Worm (Caenorhabditis elegans) whole organism, late embryonic: ENCODE data around the gene ceh-13.

Source experiments
- F13H6.1 ChIP-seq: sonication (generic microtip); optimal IDR thresholded peaks from 2 replicates; lab custom pipeline; 2016; ENCODE audit warnings: missing genetic modification characterization, missing compliant biosample characterization
- K09A11.1 ChIP-seq: sonication (generic microtip); optimal IDR thresholded peaks from 2 replicates; lab custom pipeline; 2017; ENCODE audit warnings: antibody characterized with exemption, mild to moderate bottlenecking, missing genetic modification characterization, missing compliant biosample characterization; ENCODE audit not compliant: insufficient read depth
- ceh-14 ChIP-seq: sonication (generic microtip); optimal IDR thresholded peaks from 2 replicates; lab custom pipeline; 2016; ENCODE audit warnings: missing genotype, missing genetic modification characterization, missing compliant biosample characterization
- ceh-2 ChIP-seq: sonication (generic microtip); optimal IDR thresholded peaks from 2 replicates; lab custom pipeline; 2016; ENCODE audit warnings: missing genotype, missing genetic modification characterization, missing compliant biosample characterization
- ceh-22 ChIP-seq: sonication (generic microtip); optimal IDR thresholded peaks from 2 replicates; lab custom pipeline; 2017; ENCODE audit warnings: missing biosample characterization, missing genetic modification characterization
- ceh-31 ChIP-seq: sonication (generic microtip); optimal IDR thresholded peaks from 2 replicates; lab custom pipeline; 2016; ENCODE audit warnings: missing genetic modification characterization, missing compliant biosample characterization
- ceh-34 ChIP-seq: sonication (generic microtip); optimal IDR thresholded peaks from 2 replicates; lab custom pipeline; 2016; ENCODE audit warnings: mild to moderate bottlenecking, missing genetic modification characterization, missing compliant biosample characterization
- ceh-48 ChIP-seq: sonication (generic microtip); optimal IDR thresholded peaks from 2 replicates; lab custom pipeline; 2016; ENCODE audit warnings: missing genetic modification characterization, inconsistent platforms, missing compliant biosample characterization
- ceh-6 ChIP-seq: fragments of 200-800 bp; sonication (Bioruptor generic); optimal IDR thresholded peaks from 2 replicates; lab custom pipeline; 2018; ENCODE audit warnings: mild to moderate bottlenecking, missing genetic modification characterization, missing compliant biosample characterization
- ceh-9 ChIP-seq: sonication (generic microtip); optimal IDR thresholded peaks from 2 replicates; lab custom pipeline; 2016; ENCODE audit warnings: mild to moderate bottlenecking, missing genetic modification characterization, inconsistent platforms, missing compliant biosample characterization
- che-1 ChIP-seq: sonication (generic microtip); optimal IDR thresholded peaks from 2 replicates; lab custom pipeline; 2016; ENCODE audit warnings: mild to moderate bottlenecking, missing genetic modification characterization, missing compliant biosample characterization
- dmd-4 ChIP-seq: sonication (generic microtip); optimal IDR thresholded peaks from 2 replicates; lab custom pipeline; 2016; ENCODE audit warnings: borderline replicate concordance, missing genetic modification characterization, missing compliant biosample characterization
- elt-2 ChIP-seq: sonication (generic microtip); optimal IDR thresholded peaks from 2 replicates; lab custom pipeline; 2016; ENCODE audit warnings: missing genetic modification reagents, missing genetic modification characterization, missing compliant biosample characterization
- fkh-10 ChIP-seq: fragments of 150-350 bp; optimal IDR thresholded peaks from 2 replicates; lab custom pipeline; 2014; ENCODE audit warnings: missing biosample characterization, missing genetic modification reagents, missing genetic modification characterization
- gmeb-2 ChIP-seq: sonication (generic microtip); optimal IDR thresholded peaks from 2 replicates; lab custom pipeline; 2016; ENCODE audit warnings: missing genetic modification characterization, inconsistent platforms, missing compliant biosample characterization
- hlh-13 ChIP-seq: fragments of 200-800 bp; sonication (Bioruptor generic); optimal IDR thresholded peaks from 2 replicates; lab custom pipeline; 2018; ENCODE audit warnings: mild to moderate bottlenecking, missing genetic modification characterization, missing compliant biosample characterization
- hlh-6 ChIP-seq: sonication (generic microtip); optimal IDR thresholded peaks from 2 replicates; lab custom pipeline; 2016; ENCODE audit warnings: missing genotype, missing genetic modification characterization, missing compliant biosample characterization
- hlh-8 ChIP-seq: sonication (generic microtip); optimal IDR thresholded peaks from 2 replicates; lab custom pipeline; 2016; ENCODE audit warnings: missing genotype, missing genetic modification characterization, missing compliant biosample characterization
- lim-6 ChIP-seq: sonication (generic microtip); optimal IDR thresholded peaks from 2 replicates; lab custom pipeline; 2016; ENCODE audit warnings: missing genetic modification characterization, missing compliant biosample characterization
- lin-11 ChIP-seq: fragments of 200-800 bp; sonication (Bioruptor generic); optimal IDR thresholded peaks from 2 replicates; lab custom pipeline; 2018; ENCODE audit warnings: mild to moderate bottlenecking, missing genetic modification characterization, missing compliant biosample characterization
- nfya-1 ChIP-seq: sonication (generic microtip); optimal IDR thresholded peaks from 2 replicates; lab custom pipeline; 2017; ENCODE audit warnings: missing genetic modification characterization, mild to moderate bottlenecking, missing compliant biosample characterization, antibody characterized with exemption, moderate library complexity
- odd-2 ChIP-seq: sonication (generic microtip); optimal IDR thresholded peaks from 2 replicates; lab custom pipeline; 2017; ENCODE audit warnings: antibody characterized with exemption, mild to moderate bottlenecking, missing genetic modification characterization, missing compliant biosample characterization
- pat-9 ChIP-seq: fragments of 200-800 bp; sonication (Bioruptor generic); optimal IDR thresholded peaks from 2 replicates; lab custom pipeline; 2018; ENCODE audit warnings: mild to moderate bottlenecking, missing genetic modification characterization, moderate library complexity, missing compliant biosample characterization
- pha-4 ChIP-seq: fragments of 150-350 bp; optimal IDR thresholded peaks from 2 replicates; lab custom pipeline; 2018; ENCODE audit warnings: missing biosample characterization, missing genetic modification reagents, missing genetic modification characterization
- ref-2 ChIP-seq: sonication (generic microtip); optimal IDR thresholded peaks from 2 replicates; lab custom pipeline; 2016; ENCODE audit warnings: missing genetic modification characterization, missing compliant biosample characterization
- rnt-1 ChIP-seq: sonication (generic microtip); optimal IDR thresholded peaks from 2 replicates; lab custom pipeline; 2016; ENCODE audit warnings: missing genetic modification characterization, missing compliant biosample characterization
- sdc-2 ChIP-seq: sonication (generic microtip); optimal IDR thresholded peaks from 2 replicates; lab custom pipeline; 2016; ENCODE audit warnings: missing genotype, missing genetic modification characterization, missing compliant biosample characterization
- sox-2 ChIP-seq: fragments of 200-800 bp; sonication (Bioruptor generic); IDR thresholded peaks from 2 replicates; pipeline ENCODE4 v1.3.6; 2022; ENCODE audit warnings: missing genetic modification reagents, missing genetic modification characterization, missing compliant biosample characterization
- unc-3 ChIP-seq, 2 experiments: fragments of 200-800 bp in 1 of 2; sonication (Bioruptor generic) in 1 of 2; sonication (generic microtip) in 1 of 2; conservative IDR thresholded peaks in 1 of 2; optimal IDR thresholded peaks in 1 of 2; 2 replicates each; pipeline versions ENCODE4 v1.3.6 to Lab custom; 2016 to 2022; ENCODE audit warnings: missing compliant biosample characterization in 2 of 2, missing genetic modification characterization in 2 of 2, missing genetic modification reagents in 1 of 2
- unc-55 ChIP-seq: sonication (generic microtip); optimal IDR thresholded peaks from 2 replicates; lab custom pipeline; 2017; ENCODE audit warnings: missing biosample characterization, missing genetic modification reagents, missing genetic modification characterization
- zip-5 ChIP-seq: sonication (generic microtip); optimal IDR thresholded peaks from 2 replicates; lab custom pipeline; 2016; ENCODE audit warnings: missing genetic modification characterization, missing compliant biosample characterization

Gene ceh-13

ce11 chrIII:7531385-7531784, 24.1 kb upstream of the ceh-13 start:
- TF ChIP-seq unc-55 (GFP tag; lab: Kevin White, UChicago) (peak; percentile 80), ceh-14 (no peak)

ce11 chrIII:7533012-7533411, 22.4 kb upstream of the ceh-13 start:
- no peak for TF ChIP-seq ceh-6

ce11 chrIII:7534648-7535047, 20.8 kb upstream of the ceh-13 start:
- peak; percentile 44 for TF ChIP-seq ref-2 (tag; lab: Kevin White, UChicago)
- TF ChIP-seq rnt-1 (tag; lab: Kevin White, UChicago): peak; percentile 12
- no peak for TF ChIP-seq ceh-2
- TF ChIP-seq unc-55 (GFP tag; lab: Kevin White, UChicago): peak; percentile 94
- TF ChIP-seq nfya-1: peak; percentile 95
- no peak for TF ChIP-seq hlh-6 (tag; lab: Kevin White, UChicago)
- TF ChIP-seq, all 69 proteins: peak for 4

ce11 chrIII:7535347-7535746, 20.1 kb upstream of the ceh-13 start:
- TF ChIP-seq lin-11 (tag; lab: Kevin White, UChicago) (no peak), hlh-13 (GFP tag; lab: Kevin White, UChicago) (no peak), ceh-22 (tag; lab: Kevin White, UChicago) (no peak), che-1 (tag; lab: Kevin White, UChicago) (no peak), ceh-48 (no peak), ceh-34 (tag; lab: Kevin White, UChicago) (no peak), F13H6.1 (no peak), odd-2 (no peak), ceh-31 (tag; lab: Kevin White, UChicago) (no peak), lim-6 (tag; lab: Kevin White, UChicago) (no peak), ceh-9 (no peak), unc-3 (GFP tag; conservative IDR thresholded peaks at IDR 0.05; lab: Robert Waterston, UW) (no peak), unc-3 (tag; optimal IDR thresholded peaks at IDR 0.05; lab: Kevin White, UChicago) (no peak), sox-2 (GFP tag; lab: Robert Waterston, UW) (no peak), K09A11.1 (no peak), gmeb-2 (tag; lab: Kevin White, UChicago) (no peak), pha-4 (tag; lab: Kevin White, UChicago) (no peak), hlh-8 (tag; lab: Kevin White, UChicago) (no peak), zip-5 (tag; lab: Kevin White, UChicago) (no peak)

- no peak for TF ChIP-seq pat-9 (tag; lab: Kevin White, UChicago)
- TF ChIP-seq dmd-4: no peak
- no peak for TF ChIP-seq lim-6 (tag; lab: Kevin White, UChicago)
- no peak for TF ChIP-seq unc-3 (GFP tag; conservative IDR thresholded peaks at IDR 0.05; lab: Robert Waterston, UW)
- TF ChIP-seq unc-3 (tag; optimal IDR thresholded peaks at IDR 0.05; lab: Kevin White, UChicago): no peak
- no peak for TF ChIP-seq elt-2 (tag; lab: Kevin White, UChicago)
- no peak for TF ChIP-seq fkh-10 (GFP tag; lab: Kevin White, UChicago)
Measured at ce11 chrIII:7536559-7536958, 18.9 kb upstream of the ceh-13 start, which contains the start of gene lin-39. Gene lin-39 (minus strand): TSS chrIII:7536632.

ce11 chrIII:7542037-7542436, 13.4 kb upstream of the ceh-13 start:
- TF ChIP-seq elt-2 (tag; lab: Kevin White, UChicago): peak; percentile 94
- no peak for TF ChIP-seq sdc-2 (tag; lab: Kevin White, UChicago)
